Fruit fly (Drosophila melanogaster) whole organism, embryonic: ENCODE results near the gene beta'COP.

Experiments used
- CG10543 ChIP-seq: fragments of 200-800 bp; sonication (Bioruptor generic); optimal IDR thresholded peaks from 3 replicates; lab custom pipeline; 2017; ENCODE audit warnings: missing biosample characterization, mild to moderate bottlenecking, missing genetic modification characterization, moderate library complexity
- CG11398 ChIP-seq: fragments of 200-800 bp; sonication (Bioruptor generic); optimal IDR thresholded peaks from 2 replicates; lab custom pipeline; 2016; ENCODE audit warnings: missing biosample characterization, missing genetic modification characterization
- CG13775 ChIP-seq: fragments of 200-800 bp; sonication (Bioruptor generic); optimal IDR thresholded peaks from 3 replicates; lab custom pipeline; 2017; ENCODE audit warnings: missing biosample characterization, mild to moderate bottlenecking, missing genetic modification characterization
- CG14860 ChIP-seq: fragments of 200-800 bp; sonication (Bioruptor generic); IDR thresholded peaks from 3 replicates; pipeline ENCODE4 v1.3.6; 2022; ENCODE audit warnings: missing biosample characterization, missing genetic modification characterization; ENCODE audit not compliant: partially characterized antibody
- CG2129 ChIP-seq: fragments of 200-800 bp; sonication (Bioruptor generic); IDR thresholded peaks from 2 replicates; pipeline ENCODE4 v1.3.6; 2022; ENCODE audit warnings: missing biosample characterization, missing genetic modification characterization; ENCODE audit not compliant: partially characterized antibody
- CG2202 ChIP-seq: fragments of 200-800 bp; sonication (Bioruptor generic); optimal IDR thresholded peaks from 2 replicates; lab custom pipeline; 2018; ENCODE audit warnings: missing biosample characterization, mild to moderate bottlenecking, missing genetic modification characterization
- CG42726 ChIP-seq: fragments of 200-800 bp; sonication (Bioruptor generic); IDR thresholded peaks from 2 replicates; pipeline ENCODE4 v1.3.6; 2022; ENCODE audit warnings: missing biosample characterization, missing genetic modification characterization; ENCODE audit not compliant: partially characterized antibody
- CG4707 ChIP-seq: fragments of 200-800 bp; sonication (Bioruptor generic); optimal IDR thresholded peaks from 2 replicates; lab custom pipeline; 2018; ENCODE audit warnings: missing biosample characterization, mild to moderate bottlenecking, missing genetic modification characterization, moderate library complexity
- CG6175 ChIP-seq: fragments of 200-800 bp; sonication (Bioruptor generic); IDR thresholded peaks from 3 replicates; pipeline ENCODE4 v1.3.6; 2022; ENCODE audit warnings: missing biosample characterization, missing genetic modification characterization
- CG6765 ChIP-seq: fragments of 200-800 bp; sonication (Bioruptor generic); optimal IDR thresholded peaks from 3 replicates; lab custom pipeline; 2017; ENCODE audit warnings: missing biosample characterization, mild to moderate bottlenecking, missing genetic modification characterization
- CG7839 ChIP-seq: fragments of 200-800 bp; sonication (Bioruptor generic); optimal IDR thresholded peaks from 3 replicates; lab custom pipeline; 2018; ENCODE audit warnings: missing biosample characterization, mild to moderate bottlenecking, missing genetic modification characterization, moderate library complexity
- CG7987 ChIP-seq: fragments of 200-800 bp; sonication (Bioruptor generic); optimal IDR thresholded peaks from 2 replicates; lab custom pipeline; 2018; ENCODE audit warnings: missing biosample characterization, mild to moderate bottlenecking, missing genetic modification characterization, moderate library complexity
- CG9817 ChIP-seq: fragments of 200-800 bp; sonication (Bioruptor generic); optimal IDR thresholded peaks from 2 replicates; lab custom pipeline; 2018; ENCODE audit warnings: missing biosample characterization, mild to moderate bottlenecking, missing genetic modification characterization, moderate library complexity
- CkIIα-i1 ChIP-seq: fragments of 200-800 bp; sonication (Bioruptor generic); IDR thresholded peaks from 2 replicates; pipeline ENCODE4 v1.3.6; 2022; ENCODE audit warnings: missing biosample characterization, missing genetic modification characterization
- D ChIP-seq, 2 experiments: fragments of 200-800 bp in 1 of 2; fragments of >200 bp in 1 of 2; sonication (Bioruptor generic) in 1 of 2; optimal IDR thresholded peaks; 2 replicates in 1 of 2; 3 replicates in 1 of 2; lab custom pipeline; 2017; ENCODE audit warnings: mild to moderate bottlenecking in 1 of 2, missing biosample characterization in 1 of 2, missing genetic modification characterization in 1 of 2, missing genetic modification reagents in 1 of 2
- Dref ChIP-seq: fragments of 200-800 bp; sonication (Bioruptor generic); IDR thresholded peaks from 2 replicates; pipeline ENCODE4 v1.3.6; 2022; ENCODE audit warnings: missing biosample characterization, missing genetic modification characterization
- Ets65A ChIP-seq: fragments of 200-800 bp; sonication (Bioruptor generic); peaks from one replicate; lab custom pipeline; 2016; ENCODE audit warnings: missing biosample characterization, missing genetic modification characterization
- Fer2 ChIP-seq: fragments of 200-800 bp; sonication (Bioruptor generic); optimal IDR thresholded peaks from 2 replicates; lab custom pipeline; 2018; ENCODE audit warnings: missing biosample characterization, mild to moderate bottlenecking, missing genetic modification characterization, moderate library complexity
- HLHmδ ChIP-seq: fragments of 200-800 bp; sonication (Bioruptor generic); optimal IDR thresholded peaks from 2 replicates; lab custom pipeline; 2018; ENCODE audit warnings: missing biosample characterization, mild to moderate bottlenecking, missing genetic modification characterization, moderate library complexity
- Lhr ChIP-seq: fragments of 200-800 bp; sonication (Bioruptor generic); optimal IDR thresholded peaks from 3 replicates; lab custom pipeline; 2017; ENCODE audit warnings: mild to moderate bottlenecking, missing biosample characterization, missing genetic modification reagents, missing genetic modification characterization
- MESR4 ChIP-seq: fragments of 200-800 bp; sonication (Bioruptor generic); optimal IDR thresholded peaks from 2 replicates; lab custom pipeline; 2018; ENCODE audit warnings: missing biosample characterization, mild to moderate bottlenecking, missing genetic modification characterization, moderate library complexity
- Mad ChIP-seq: fragments of 200-800 bp; sonication (Bioruptor generic); optimal IDR thresholded peaks from 2 replicates; lab custom pipeline; 2016; ENCODE audit warnings: missing biosample characterization, missing genetic modification characterization
- Max ChIP-seq: fragments of 200-800 bp; sonication (Bioruptor generic); optimal IDR thresholded peaks from 2 replicates; lab custom pipeline; 2016; ENCODE audit warnings: missing biosample characterization, mild to moderate bottlenecking, missing genetic modification characterization
- NfI ChIP-seq: fragments of 200-800 bp; sonication (Bioruptor generic); optimal IDR thresholded peaks from 3 replicates; lab custom pipeline; 2018; ENCODE audit warnings: missing biosample characterization, mild to moderate bottlenecking, missing genetic modification characterization, moderate library complexity
- Scr ChIP-seq: fragments of 200-800 bp; sonication (Bioruptor generic); IDR thresholded peaks from 2 replicates; pipeline ENCODE4 v1.3.6; 2022; ENCODE audit warnings: missing biosample characterization, missing genetic modification characterization; ENCODE audit not compliant: partially characterized antibody
- Sox102F ChIP-seq: fragments of 200-800 bp; sonication (Bioruptor generic); optimal IDR thresholded peaks from 2 replicates; lab custom pipeline; 2018; ENCODE audit warnings: missing biosample characterization, mild to moderate bottlenecking, missing genetic modification characterization, moderate library complexity
- amos ChIP-seq: fragments of 200-800 bp; sonication (Bioruptor generic); IDR thresholded peaks from 2 replicates; pipeline ENCODE4 v1.3.6; 2022; ENCODE audit warnings: missing biosample characterization, missing genetic modification characterization; ENCODE audit not compliant: partially characterized antibody
- aop ChIP-seq: fragments of 200-800 bp; sonication (Bioruptor generic); IDR thresholded peaks from 2 replicates; pipeline ENCODE4 v1.3.6; 2022; ENCODE audit warnings: missing biosample characterization, missing genetic modification characterization
- caup ChIP-seq: fragments of 200-800 bp; sonication (Bioruptor generic); optimal IDR thresholded peaks from 3 replicates; lab custom pipeline; 2017; ENCODE audit warnings: missing biosample characterization, mild to moderate bottlenecking, missing genetic modification characterization, moderate library complexity; ENCODE audit not compliant: severe bottlenecking
- cg ChIP-seq: fragments of 200-800 bp; sonication (Bioruptor generic); optimal IDR thresholded peaks from 3 replicates; lab custom pipeline; 2019; ENCODE audit warnings: missing biosample characterization, mild to moderate bottlenecking, missing genetic modification characterization, moderate library complexity
- cwo ChIP-seq: fragments of 200-800 bp; sonication (Bioruptor generic); optimal IDR thresholded peaks from 3 replicates; lab custom pipeline; 2017; ENCODE audit warnings: missing biosample characterization, missing genetic modification characterization, mild to moderate bottlenecking, moderate library complexity, missing genetic modification reagents
- dmrt99B ChIP-seq: fragments of 200-800 bp; sonication (Bioruptor generic); optimal IDR thresholded peaks from 2 replicates; lab custom pipeline; 2018; ENCODE audit warnings: missing biosample characterization, mild to moderate bottlenecking, missing genetic modification characterization, moderate library complexity
- esg ChIP-seq: fragments of 200-800 bp; sonication (Bioruptor generic); conservative IDR thresholded peaks from 2 replicates; pipeline ENCODE4 v1.3.6; 2022; ENCODE audit warnings: missing biosample characterization, missing genetic modification characterization
- gsb-n ChIP-seq: fragments of 200-800 bp; sonication (Bioruptor generic); optimal IDR thresholded peaks from 3 replicates; lab custom pipeline; 2018; ENCODE audit warnings: missing biosample characterization, mild to moderate bottlenecking, missing genetic modification characterization
- insv ChIP-seq, 2 experiments: fragments of 200-800 bp; sonication (Bioruptor generic); optimal IDR thresholded peaks; 3 replicates each; lab custom pipeline; 2016 to 2018; ENCODE audit warnings: missing biosample characterization in 2 of 2, missing genetic modification characterization in 2 of 2
- lbe ChIP-seq: fragments of 200-800 bp; sonication (Bioruptor generic); optimal IDR thresholded peaks from 2 replicates; lab custom pipeline; 2016; ENCODE audit warnings: missing biosample characterization, mild to moderate bottlenecking, missing genetic modification characterization
- nau ChIP-seq: fragments of 200-800 bp; sonication (Bioruptor generic); optimal IDR thresholded peaks from 3 replicates; lab custom pipeline; 2017; ENCODE audit warnings: missing biosample characterization, mild to moderate bottlenecking, missing genetic modification characterization, missing genetic modification reagents
- otp ChIP-seq: fragments of 200-800 bp; sonication (Bioruptor generic); IDR thresholded peaks from 3 replicates; pipeline ENCODE4, ENCODE4 v1.3.6; 2022; ENCODE audit warnings: missing biosample characterization, missing genetic modification characterization
- psq ChIP-seq: fragments of 200-800 bp; sonication (Bioruptor generic); optimal IDR thresholded peaks from 2 replicates; lab custom pipeline; 2017; ENCODE audit warnings: missing biosample characterization, missing genetic modification characterization
- sc ChIP-seq, 3 experiments: fragments of >200 bp in 2 of 3; fragments of 200-800 bp in 1 of 3; sonication (Bioruptor generic) in 1 of 3; optimal IDR thresholded peaks; 2 replicates in 2 of 3; 3 replicates in 1 of 3; lab custom pipeline; 2017; ENCODE audit warnings: mild to moderate bottlenecking in 1 of 3, missing biosample characterization in 1 of 3, missing genetic modification characterization in 1 of 3, missing genetic modification reagents in 1 of 3
- sens-2 ChIP-seq: fragments of 200-800 bp; sonication (Bioruptor generic); IDR thresholded peaks from 2 replicates; pipeline ENCODE4 v1.3.6; 2022; ENCODE audit warnings: missing biosample characterization, missing genetic modification characterization
- slbo ChIP-seq: fragments of 200-800 bp; sonication (Bioruptor generic); IDR thresholded peaks from 2 replicates; pipeline ENCODE4 v1.3.6; 2022; ENCODE audit warnings: missing biosample characterization, missing genetic modification characterization
- tio ChIP-seq: fragments of 200-800 bp; sonication (Bioruptor generic); optimal IDR thresholded peaks from 2 replicates; lab custom pipeline; 2017; ENCODE audit warnings: missing biosample characterization, missing genetic modification characterization, inconsistent platforms
- tx ChIP-seq: fragments of 200-800 bp; sonication (Bioruptor generic); optimal IDR thresholded peaks from 2 replicates; lab custom pipeline; 2016; ENCODE audit warnings: missing biosample characterization, missing genetic modification characterization
- usp ChIP-seq: fragments of >200 bp; optimal IDR thresholded peaks from 2 replicates; lab custom pipeline; 2017; ENCODE audit warnings: missing biosample characterization, missing genetic modification characterization
- vnd ChIP-seq: fragments of 200-800 bp; sonication (Bioruptor generic); IDR thresholded peaks from 3 replicates; pipeline ENCODE4 v1.3.6; 2022; ENCODE audit warnings: missing biosample characterization, missing genetic modification characterization; ENCODE audit not compliant: partially characterized antibody
- vvl ChIP-seq: fragments of 200-800 bp; sonication (Bioruptor generic); IDR thresholded peaks from 2 replicates; pipeline ENCODE4 v1.3.6; 2022; ENCODE audit warnings: missing biosample characterization, missing genetic modification characterization

beta'COP gene

DNA sequence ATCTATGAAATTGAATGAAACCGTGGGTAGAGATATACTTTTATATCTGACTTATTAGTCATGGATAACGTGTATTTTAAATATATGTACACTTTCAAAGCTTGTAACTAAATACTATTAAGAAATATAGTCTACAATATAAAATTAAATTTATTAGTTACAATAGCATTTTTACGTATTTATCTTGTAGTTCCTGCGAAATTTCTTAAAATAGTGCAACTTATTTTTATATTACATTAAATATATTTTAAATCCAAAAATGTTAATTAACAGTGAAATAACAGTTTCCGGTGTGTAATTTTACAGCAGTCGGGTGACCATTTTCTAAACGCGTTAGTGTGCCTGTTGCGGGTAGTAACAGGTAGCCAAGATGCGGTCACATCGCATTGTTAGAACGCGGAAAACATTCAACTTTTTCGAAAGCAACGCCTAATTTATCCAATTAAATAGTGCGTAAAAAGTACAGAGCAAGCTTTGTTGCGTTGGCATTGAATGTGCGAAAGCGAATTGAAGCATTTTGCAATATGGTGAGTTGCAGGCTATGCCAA is 20.0 kb downstream of the beta'COP start, which contains the start of the genes CG10859 and CG7110 (continued):
- TF ChIP-seq gsb-n (tag; lab: Kevin White, UChicago) (peak; percentile 45), nau (peak; percentile 55), sens-2 (peak; percentile 33; the same call in 1 of the 2 replicates), lbe (no peak), NfI (GFP tag; lab: Kevin White, UChicago) (peak; percentile 78), usp (GFP tag; lab: Kevin White, UChicago) (no peak), amos (GFP tag; lab: Robert Waterston, UW) (peak; percentile 30; the same call in 1 of the 2 replicates), tio (GFP tag; lab: Kevin White, UChicago) (no peak), psq (no peak), Max (GFP tag; lab: Kevin White, UChicago) (peak; percentile 59), CG42726 (GFP tag; lab: Robert Waterston, UW) (no peak), Fer2 (peak; percentile 11), tx (GFP tag; lab: Kevin White, UChicago) (no peak), aop (0 out of 2 replicates have a peak, but pooled peaks have one; percentile 9), MESR4 (GFP tag; lab: Kevin White, UChicago) (peak; percentile 46), CG2202 (tag; lab: Kevin White, UChicago) (peak; percentile 43), HLHmδ (GFP tag; lab: Kevin White, UChicago) (peak; percentile 62), dmrt99B (tag; lab: Kevin White, UChicago) (peak; percentile 38), cg (GFP tag; lab: Kevin White, UChicago) (no peak), Mad (GFP tag; lab: Kevin White, UChicago) (no peak), CG6175 (no peak), sc (optimal IDR thresholded peaks at IDR 0.05; lab: Kevin White, UChicago) (no peak), sc (GFP tag; optimal IDR thresholded peaks at IDR 0.05; lab: Kevin White, UChicago) (peak; percentile 7), CG6765 (GFP tag; lab: Kevin White, UChicago) (peak; percentile 72), D (optimal IDR thresholded peaks at IDR 0.05; lab: Kevin White, UChicago) (no peak), D (GFP tag; optimal IDR thresholded peaks at IDR 0.05; lab: Kevin White, UChicago) (no peak), CG9817 (tag; lab: Kevin White, UChicago) (peak; percentile 24), Sox102F (GFP tag; lab: Kevin White, UChicago) (no peak), esg (GFP tag; lab: Robert Waterston, UW) (no peak), slbo (GFP tag; lab: Robert Waterston, UW) (no peak), caup (GFP tag; lab: Kevin White, UChicago) (peak; percentile 79), Lhr (peak; percentile 50), insv (GFP tag; optimal IDR thresholded peaks at IDR 0.05; lab: Kevin White, UChicago) (peak in 1 of 2 experiments; percentile 50), vvl (GFP tag; lab: Robert Waterston, UW) (peak; percentile 33; the same call in 1 of the 2 replicates), Scr (GFP tag; lab: Robert Waterston, UW) (no peak), CG2129 (GFP tag; lab: Robert Waterston, UW) (no peak), CG11398 (no peak), cwo (GFP tag; lab: Kevin White, UChicago) (no peak), Dref (GFP tag; lab: Robert Waterston, UW) (no peak), CG4707 (peak; percentile 43), CkIIα-i1 (no peak), CG7987 (GFP tag; lab: Kevin White, UChicago) (peak; percentile 89), CG13775 (peak; percentile 66), CG7839 (tag; lab: Kevin White, UChicago) (peak; percentile 40), CG10543 (GFP tag; lab: Kevin White, UChicago) (peak; percentile 26), Ets65A (GFP tag; lab: Kevin White, UChicago) (peak; percentile 70), vnd (GFP tag; lab: Robert Waterston, UW) (no peak), otp (GFP tag; lab: Robert Waterston, UW) (no peak), CG14860 (GFP tag; lab: Robert Waterston, UW) (no peak)
